Worm (Caenorhabditis elegans) whole organism, L4 larva: Measurements from ENCODE around the gene C09E8.1.

ENCODE experiments used
- D1046.2 ChIP-seq: fragments of 200-800 bp; sonication (Bioruptor generic); IDR thresholded peaks from 2 replicates; pipeline ENCODE4 v1.3.6; 2022; ENCODE audit warnings: missing genetic modification characterization, missing compliant biosample characterization
- F10B5.3 ChIP-seq: sonication (generic microtip); optimal IDR thresholded peaks from 2 replicates; lab custom pipeline; 2016; ENCODE audit warnings: mild to moderate bottlenecking, missing genetic modification characterization, missing compliant biosample characterization
- F26F4.8 ChIP-seq: fragments of 200-800 bp; sonication (Bioruptor generic); conservative IDR thresholded peaks from 2 replicates; pipeline ENCODE4 v1.3.6; 2022; ENCODE audit warnings: missing genetic modification characterization, missing compliant biosample characterization
- F49E8.2 ChIP-seq: sonication (generic microtip); optimal IDR thresholded peaks from 2 replicates; lab custom pipeline; 2016; ENCODE audit warnings: missing compliant biosample characterization, mild to moderate bottlenecking, missing genetic modification characterization, borderline replicate concordance
- R02D3.7 ChIP-seq: fragments of 150-350 bp; sonication (generic microtip); optimal IDR thresholded peaks from 3 replicates; lab custom pipeline; 2014; ENCODE audit warnings: missing biosample characterization, missing genetic modification characterization
- Y105C5A.15 ChIP-seq: fragments of 200-800 bp; sonication (Bioruptor generic); IDR thresholded peaks from 2 replicates; pipeline ENCODE4 v1.3.6; 2022; ENCODE audit warnings: missing genetic modification characterization, missing compliant biosample characterization
- Y48G9A.11 ChIP-seq: fragments of 200-800 bp; sonication (Bioruptor generic); IDR thresholded peaks from 2 replicates; pipeline ENCODE4 v1.3.6; 2022; ENCODE audit warnings: missing genetic modification reagents, missing genetic modification characterization, missing compliant biosample characterization
- aha-1 ChIP-seq: fragments of 150-350 bp; peaks from one replicate; lab custom pipeline; 2014; ENCODE audit warnings: missing biosample characterization, missing genetic modification characterization
- ceh-20 ChIP-seq: fragments of 200-800 bp; sonication (Bioruptor generic); IDR thresholded peaks from 2 replicates; pipeline ENCODE4 v1.3.6; 2022; ENCODE audit warnings: missing genetic modification reagents, missing genetic modification characterization, missing compliant biosample characterization
- ceh-28 ChIP-seq: fragments of 150-350 bp; optimal IDR thresholded peaks from 2 replicates; lab custom pipeline; 2014; ENCODE audit warnings: missing biosample characterization, missing genetic modification reagents, missing genetic modification characterization
- ceh-82 ChIP-seq: sonication (generic microtip); optimal IDR thresholded peaks from 2 replicates; lab custom pipeline; 2017; ENCODE audit warnings: missing biosample characterization, missing genetic modification characterization
- ces-1 ChIP-seq: fragments of 150-350 bp; sonication (generic microtip); optimal IDR thresholded peaks from 4 replicates; lab custom pipeline; 2014; ENCODE audit warnings: missing biosample characterization, missing genetic modification reagents, missing genetic modification characterization
- ctbp-1 ChIP-seq: fragments of 200-800 bp; sonication (Bioruptor generic); IDR thresholded peaks from 2 replicates; pipeline ENCODE4 v1.3.6; 2022; ENCODE audit warnings: missing genetic modification reagents, missing genetic modification characterization, missing compliant biosample characterization
- dve-1 ChIP-seq: sonication (generic microtip); optimal IDR thresholded peaks from 2 replicates; lab custom pipeline; 2017; ENCODE audit warnings: antibody characterized with exemption, mild to moderate bottlenecking, missing genetic modification characterization, missing compliant biosample characterization; ENCODE audit not compliant: insufficient read depth
- hif-1 ChIP-seq, 2 experiments: sonication (generic microtip); optimal IDR thresholded peaks; 2 replicates each; lab custom pipeline; 2016 to 2017; ENCODE audit warnings: missing compliant biosample characterization in 2 of 2, missing genetic modification characterization in 2 of 2, missing genetic modification reagents in 2 of 2, missing genotype in 2 of 2, mild to moderate bottlenecking in 1 of 2
- hlh-11 ChIP-seq: fragments of 200-800 bp; sonication (Bioruptor generic); optimal IDR thresholded peaks from 2 replicates; lab custom pipeline; 2018; ENCODE audit warnings: mild to moderate bottlenecking, missing genetic modification characterization, missing compliant biosample characterization
- hlh-30 ChIP-seq: sonication (generic microtip); optimal IDR thresholded peaks from 2 replicates; lab custom pipeline; 2017; ENCODE audit warnings: antibody characterized with exemption, mild to moderate bottlenecking, missing genetic modification characterization, missing compliant biosample characterization; ENCODE audit not compliant: insufficient read depth
- hmg-1.1 ChIP-seq: fragments of 200-800 bp; sonication (Bioruptor generic); IDR thresholded peaks from 2 replicates; pipeline ENCODE4 v1.3.6; 2022; ENCODE audit warnings: missing genetic modification reagents, missing genetic modification characterization, missing compliant biosample characterization
- lim-7 ChIP-seq: fragments of 200-800 bp; sonication (Bioruptor generic); IDR thresholded peaks from 2 replicates; pipeline ENCODE4 v1.3.6; 2022; ENCODE audit warnings: missing genetic modification characterization, missing compliant biosample characterization
- lin-1 ChIP-seq: fragments of 200-800 bp; sonication (Bioruptor generic); IDR thresholded peaks from 2 replicates; pipeline ENCODE4 v1.3.6; 2022; ENCODE audit warnings: missing genetic modification reagents, missing genetic modification characterization, missing compliant biosample characterization
- lin-15B ChIP-seq: fragments of 150-350 bp; sonication (generic microtip); optimal IDR thresholded peaks from 3 replicates; lab custom pipeline; 2014; ENCODE audit warnings: missing biosample characterization, missing genetic modification characterization
- lin-38 ChIP-seq: fragments of 200-800 bp; sonication (Bioruptor generic); IDR thresholded peaks from 2 replicates; pipeline ENCODE4 v1.3.6; 2022; ENCODE audit warnings: missing genetic modification reagents, missing genetic modification characterization, missing compliant biosample characterization
- lsy-2 ChIP-seq, 2 experiments: fragments of 150-350 bp in 1 of 2; sonication (generic microtip) in 1 of 2; optimal IDR thresholded peaks; 2 replicates each; lab custom pipeline; 2014 to 2017; ENCODE audit warnings: missing biosample characterization in 2 of 2, missing genetic modification characterization in 2 of 2
- madf-5 ChIP-seq, 2 experiments: fragments of 200-800 bp; sonication (Bioruptor generic); IDR thresholded peaks; 2 replicates each; pipeline ENCODE4 v1.3.6; 2022; ENCODE audit warnings: missing compliant biosample characterization in 2 of 2, missing genetic modification characterization in 2 of 2
- mdl-1 ChIP-seq, 2 experiments: fragments of 150-350 bp in 1 of 2; sonication (generic microtip) in 1 of 2; optimal IDR thresholded peaks; 2 replicates each; lab custom pipeline; 2014 to 2017; ENCODE audit warnings: missing biosample characterization in 2 of 2, missing genetic modification characterization in 2 of 2
- mdt-29 ChIP-seq: fragments of 200-800 bp; sonication (Bioruptor generic); IDR thresholded peaks from 2 replicates; pipeline ENCODE4 v1.3.6; 2022; ENCODE audit warnings: missing genetic modification reagents, missing genetic modification characterization, missing compliant biosample characterization
- mep-1 ChIP-seq: fragments of 150-350 bp; sonication (generic microtip); optimal IDR thresholded peaks from 3 replicates; lab custom pipeline; 2014; ENCODE audit warnings: missing biosample characterization, missing genetic modification characterization
- mes-2 ChIP-seq: sonication (generic microtip); optimal IDR thresholded peaks from 2 replicates; lab custom pipeline; 2016; ENCODE audit warnings: missing genotype, mild to moderate bottlenecking, missing genetic modification characterization, missing compliant biosample characterization; ENCODE audit not compliant: poor library complexity, severe bottlenecking
- nhr-111 ChIP-seq: fragments of 200-800 bp; sonication (Bioruptor generic); optimal IDR thresholded peaks from 2 replicates; lab custom pipeline; 2018; ENCODE audit warnings: mild to moderate bottlenecking, missing genetic modification characterization, missing compliant biosample characterization
- nhr-25 ChIP-seq: sonication (generic microtip); optimal IDR thresholded peaks from 2 replicates; lab custom pipeline; 2017; ENCODE audit warnings: missing genetic modification characterization, mild to moderate bottlenecking, missing compliant biosample characterization, antibody characterized with exemption, moderate library complexity, borderline replicate concordance; ENCODE audit not compliant: insufficient read depth
- pha-4 ChIP-seq, 2 experiments: fragments of 150-350 bp in 1 of 2; fragments of 200-800 bp in 1 of 2; sonication (Bioruptor generic) in 1 of 2; IDR thresholded peaks in 1 of 2; optimal IDR thresholded peaks in 1 of 2; 2 replicates each; pipeline versions ENCODE4 v1.3.6 to Lab custom; 2014 to 2022; ENCODE audit warnings: missing genetic modification characterization in 2 of 2, missing genetic modification reagents in 2 of 2, missing biosample characterization in 1 of 2, missing compliant biosample characterization in 1 of 2
- snpc-1.2 ChIP-seq: fragments of 200-800 bp; sonication (Bioruptor generic); IDR thresholded peaks from 2 replicates; pipeline ENCODE4 v1.3.6; 2022; ENCODE audit warnings: missing genetic modification reagents, missing genetic modification characterization, missing compliant biosample characterization
- snpc-4 ChIP-seq: fragments of 150-350 bp; optimal IDR thresholded peaks from 2 replicates; lab custom pipeline; 2014; ENCODE audit warnings: missing biosample characterization, missing genetic modification characterization
- spr-1 ChIP-seq: sonication (generic microtip); optimal IDR thresholded peaks from 2 replicates; lab custom pipeline; 2016; ENCODE audit warnings: mild to moderate bottlenecking, missing genetic modification characterization, missing compliant biosample characterization
- tra-1 ChIP-seq: fragments of 200-800 bp; sonication (Bioruptor generic); IDR thresholded peaks from 2 replicates; pipeline ENCODE4 v1.3.6; 2022; ENCODE audit warnings: missing genetic modification reagents, missing genetic modification characterization, missing compliant biosample characterization
- unc-130 ChIP-seq: sonication (generic microtip); optimal IDR thresholded peaks from 2 replicates; lab custom pipeline; 2016; ENCODE audit warnings: missing genetic modification reagents, missing genetic modification characterization, missing compliant biosample characterization
- unc-39 ChIP-seq: sonication (generic microtip); optimal IDR thresholded peaks from 2 replicates; lab custom pipeline; 2017; ENCODE audit warnings: missing biosample characterization, missing genetic modification characterization
- unc-62 ChIP-seq, 3 experiments: fragments of 150-350 bp in 1 of 3; sonication (generic microtip); optimal IDR thresholded peaks in 2 of 3; peaks in 1 of 3; 1 replicate in 1 of 3; 2 replicates in 2 of 3; lab custom pipeline; 2014 to 2017; ENCODE audit warnings: missing biosample characterization in 3 of 3, missing genetic modification characterization in 3 of 3, missing genetic modification reagents in 3 of 3, missing genotype in 1 of 3
- vab-7 ChIP-seq: fragments of 200-800 bp; sonication (Bioruptor generic); IDR thresholded peaks from 2 replicates; pipeline ENCODE4 v1.3.6; 2022; ENCODE audit warnings: missing genetic modification reagents, missing genetic modification characterization, missing compliant biosample characterization
- zip-2 ChIP-seq: fragments of 150-350 bp; optimal IDR thresholded peaks from 2 replicates; lab custom pipeline; 2014; ENCODE audit warnings: missing biosample characterization, missing genetic modification characterization
- ztf-11 ChIP-seq: fragments of 150-350 bp; optimal IDR thresholded peaks from 2 replicates; lab custom pipeline; 2014; ENCODE audit warnings: missing biosample characterization, missing genetic modification characterization

The C09E8.1 gene

ce11 chrII:591110-591509 lies 34.8 kb downstream of the C09E8.1 start, which contains the start of gene W08F4.10:
Gene W08F4.10, minus strand, starts transcription at chrII:591210.
- TF ChIP-seq Y48G9A.11 (GFP tag; lab: Robert Waterston, UW) (no peak), unc-130 (GFP tag; lab: Kevin White, UChicago) (no peak), R02D3.7 (tag; lab: Kevin White, UChicago) (no peak), aha-1 (tag; lab: Kevin White, UChicago) (no peak), zip-2 (tag; lab: Kevin White, UChicago) (no peak), tra-1 (GFP tag; lab: Robert Waterston, UW) (no peak), snpc-1.2 (GFP tag; lab: Robert Waterston, UW) (no peak), Y105C5A.15 (no peak), snpc-4 (tag; lab: Kevin White, UChicago) (no peak), hif-1 (tag; optimal IDR thresholded peaks at IDR 0.05; lab: Kevin White, UChicago) (no peak)
- TF ChIP-seq, all 104 proteins: peak for 0

ce11 chrII:593221-593620 lies 36.9 kb downstream of the C09E8.1 start, which contains the start of gene W08F4.1:
Gene W08F4.1, plus strand, starts transcription at chrII:593521.
- peak; percentile 35; the same call in 1 of the 2 replicates for TF ChIP-seq lin-38 (GFP tag; lab: Robert Waterston, UW)

ce11 chrII:596702-597101 lies 40.4 kb downstream of the C09E8.1 start:
- TF ChIP-seq spr-1 (tag; lab: Kevin White, UChicago), result no peak
- TF ChIP-seq madf-5 (GFP tag; IDR thresholded peaks at IDR 0.05; lab: Robert Waterston, UW), result no peak
- no peak for TF ChIP-seq F10B5.3 (tag; lab: Kevin White, UChicago)
- no peak for TF ChIP-seq F26F4.8 (GFP tag; lab: Robert Waterston, UW)
- TF ChIP-seq nhr-111 (GFP tag; lab: Kevin White, UChicago), result no peak
- 0 out of 2 replicates have a peak, but pooled peaks have one; percentile 38 for TF ChIP-seq D1046.2 (GFP tag; lab: Robert Waterston, UW)
- TF ChIP-seq lin-1 (GFP tag; lab: Robert Waterston, UW), result no peak
- no peak for TF ChIP-seq unc-39 (tag; lab: Kevin White, UChicago)
- no peak for TF ChIP-seq ceh-20 (GFP tag; lab: Robert Waterston, UW)
- TF ChIP-seq aha-1 (tag; lab: Kevin White, UChicago), result peak; percentile 96
- TF ChIP-seq lim-7, result no peak

- TF ChIP-seq ceh-82 (tag; lab: Kevin White, UChicago) (no peak), mes-2 (tag; lab: Kevin White, UChicago) (peak; percentile 51), ctbp-1 (GFP tag; lab: Robert Waterston, UW) (no peak), unc-62 (GFP tag; optimal IDR thresholded peaks at IDR 0.05 in 1 of 2; lab: Kevin White, UChicago) (no peak), unc-62 (tag; optimal IDR thresholded peaks at IDR 0.05; lab: Kevin White, UChicago) (no peak), pha-4 (GFP tag; IDR thresholded peaks at IDR 0.05; lab: Robert Waterston, UW) (no peak), pha-4 (tag; optimal IDR thresholded peaks at IDR 0.05; lab: Kevin White, UChicago) (peak; percentile 70), dve-1 (peak; percentile 67), hlh-11 (tag; lab: Kevin White, UChicago) (peak; percentile 21), mdl-1 (tag; optimal IDR thresholded peaks at IDR 0.05; lab: Kevin White, UChicago) (peak in 1 of 2 experiments; percentile 79), mep-1 (peak; percentile 42), nhr-25 (tag; lab: Kevin White, UChicago) (no peak), Y48G9A.11 (GFP tag; lab: Robert Waterston, UW) (no peak), vab-7 (no peak), ceh-28 (tag; lab: Kevin White, UChicago) (no peak), lin-15B (tag; lab: Kevin White, UChicago) (no peak), hlh-30 (tag; lab: Kevin White, UChicago) (peak; percentile 88), unc-39 (tag; lab: Kevin White, UChicago) (no peak), ces-1 (GFP tag; lab: Kevin White, UChicago) (no peak), hmg-1.1 (GFP tag; lab: Robert Waterston, UW) (peak; percentile 17; the same call in 1 of the 2 replicates), mdt-29 (GFP tag; lab: Robert Waterston, UW) (no peak), F49E8.2 (tag; lab: Kevin White, UChicago) (no peak), lsy-2 (tag; optimal IDR thresholded peaks at IDR 0.05; lab: Kevin White, UChicago) (peak in 1 of 2 experiments; percentile 52), ztf-11 (no peak)
Measured at ce11 chrII:601305-601704, 45.0 kb downstream of the C09E8.1 start.
